Fruit fly (Drosophila melanogaster): Measurements from ENCODE around the gene emb.

emb gene

dm6 chr2L:8365701-8366643 is 37.4 kb upstream of the emb start, which contains the start of gene Pp2A-29B (continued):
- TF ChIP-seq unpg (GFP tag; optimal IDR thresholded peaks at IDR 0.05) (no peak), CG10543 (GFP tag; optimal IDR thresholded peaks at IDR 0.05) (peak; percentile 52), Trl (optimal IDR thresholded peaks at IDR 0.05) (no peak), Trl (GFP tag; optimal IDR thresholded peaks at IDR 0.05) (peak; percentile 3), stwl (tag; optimal IDR thresholded peaks at IDR 0.05) (peak; percentile 51), CG6272 (GFP tag; IDR thresholded peaks at IDR 0.05) (peak; percentile 38; the same call in 1 of the 2 replicates), CG34224 (GFP tag; IDR thresholded peaks at IDR 0.05; ENCODE audit: partially characterized antibody) (peak; percentile 97), CG2712 (tag; optimal IDR thresholded peaks at IDR 0.05) (peak; percentile 61), Xbp1 (GFP tag; optimal IDR thresholded peaks at IDR 0.05) (peak; percentile 39), CG13287 (GFP tag; IDR thresholded peaks at IDR 0.05; ENCODE audit: partially characterized antibody) (peak; percentile 99), CG13894 (tag; optimal IDR thresholded peaks at IDR 0.05) (no peak), CG10462 (GFP tag; optimal IDR thresholded peaks at IDR 0.05) (peak; percentile 7), Opbp (GFP tag; IDR thresholded peaks at IDR 0.05; ENCODE audit: partially characterized antibody) (peak; percentile 96), lilli (GFP tag; optimal IDR thresholded peaks at IDR 0.05) (peak; percentile 8), shn (GFP tag; optimal IDR thresholded peaks at IDR 0.05) (no peak), CG9932 (GFP tag; IDR thresholded peaks at IDR 0.05) (peak; percentile 65), da (GFP tag; optimal IDR thresholded peaks at IDR 0.05) (no peak), jigr1 (GFP tag; IDR thresholded peaks at IDR 0.05) (no peak), en (GFP tag; optimal IDR thresholded peaks at IDR 0.05) (no peak), CG3847 (GFP tag; IDR thresholded peaks at IDR 0.05) (peak; percentile 51; the same call in 1 of the 2 replicates), YL-1 (GFP tag; optimal IDR thresholded peaks at IDR 0.05) (peak; percentile 65), Dref (GFP tag; IDR thresholded peaks at IDR 0.05) (peak; percentile 57), CG1603 (tag; optimal IDR thresholded peaks at IDR 0.05) (no peak), CG4328 (GFP tag; optimal IDR thresholded peaks at IDR 0.05) (peak; percentile 7), MESR4 (GFP tag; optimal IDR thresholded peaks at IDR 0.05) (peak; percentile 87), Gug (GFP tag; IDR thresholded peaks at IDR 0.05) (peak; percentile 8; the same call in 1 of the 4 replicates), CoRest (tag; optimal IDR thresholded peaks at IDR 0.05) (peak; percentile 66), vnd (GFP tag; IDR thresholded peaks at IDR 0.05; ENCODE audit: partially characterized antibody) (peak; percentile 100), Med (GFP tag) (peak; percentile 57), CG13775 (GFP tag; optimal IDR thresholded peaks at IDR 0.05) (peak; percentile 40), CG7745 (tag; optimal IDR thresholded peaks at IDR 0.05) (no peak), CG6791 (GFP tag; IDR thresholded peaks at IDR 0.05; ENCODE audit: partially characterized antibody) (peak; percentile 98), nom (GFP tag; optimal IDR thresholded peaks at IDR 0.05) (no peak), Hsf (GFP tag; optimal IDR thresholded peaks at IDR 0.05) (peak; percentile 18), org-1 (GFP tag; optimal IDR thresholded peaks at IDR 0.05) (no peak), Sry-β (GFP tag; optimal IDR thresholded peaks at IDR 0.05) (peak; percentile 25), gcm (GFP tag; optimal IDR thresholded peaks at IDR 0.05) (no peak), dmrt11E (tag; optimal IDR thresholded peaks at IDR 0.05) (peak; percentile 46), cg (GFP tag; optimal IDR thresholded peaks at IDR 0.05) (peak; percentile 98), caup (GFP tag; optimal IDR thresholded peaks at IDR 0.05; ENCODE audit: severe bottlenecking) (no peak), CG12659 (GFP tag; optimal IDR thresholded peaks at IDR 0.05) (peak; percentile 69), ftz-f1 (GFP tag; optimal IDR thresholded peaks at IDR 0.05) (no peak), Nf-YA (GFP tag; IDR thresholded peaks at IDR 0.05) (no peak), lmd (GFP tag; IDR thresholded peaks at IDR 0.05) (no peak; the same call in 1 of the 2 replicates), CG18619 (GFP tag; optimal IDR thresholded peaks at IDR 0.05) (peak; percentile 27), Mrtf (GFP tag; IDR thresholded peaks at IDR 0.05) (no peak), CG17361 (GFP tag; IDR thresholded peaks at IDR 0.05) (peak; percentile 67; the same call in 2 of the 3 replicates), sug (tag; optimal IDR thresholded peaks at IDR 0.05) (peak; percentile 59)
